Worm (Caenorhabditis elegans) whole organism, young adult: ENCODE data around the gene C14E2.3.
A peak's percentile ranks its signal among the peaks of the same experiment; 100 is the strongest.

Experiments used
- C06A6.2 ChIP-seq: fragments of 200-800 bp; sonication (Bioruptor generic); conservative IDR thresholded peaks from 2 replicates; pipeline ENCODE4 v1.3.6; 2022; ENCODE audit warnings: missing genetic modification characterization, missing compliant biosample characterization
- Y53F4B.3 ChIP-seq: fragments of 200-800 bp; sonication (Bioruptor generic); IDR thresholded peaks from 2 replicates; pipeline ENCODE4 v1.3.6; 2022; ENCODE audit warnings: missing genetic modification reagents, missing genetic modification characterization, missing compliant biosample characterization
- Y67H2A.10 ChIP-seq: fragments of 200-800 bp; sonication (Bioruptor generic); conservative IDR thresholded peaks from 2 replicates; pipeline ENCODE4 v1.3.6; 2022; ENCODE audit warnings: missing genetic modification reagents, missing genetic modification characterization, missing compliant biosample characterization
- aptf-3 ChIP-seq: fragments of 200-800 bp; sonication (Bioruptor generic); IDR thresholded peaks from 2 replicates; pipeline ENCODE4 v1.3.6; 2022; ENCODE audit warnings: missing genetic modification characterization, missing compliant biosample characterization
- atf-7 ChIP-seq: sonication (generic microtip); optimal IDR thresholded peaks from 2 replicates; lab custom pipeline; 2017; ENCODE audit warnings: mild to moderate bottlenecking, missing genetic modification characterization, missing compliant biosample characterization
- athp-1 ChIP-seq: sonication (generic microtip); optimal IDR thresholded peaks from 2 replicates; lab custom pipeline; 2017; ENCODE audit warnings: mild to moderate bottlenecking, missing genetic modification characterization, missing compliant biosample characterization
- attf-6 ChIP-seq: fragments of 200-800 bp; sonication (Bioruptor generic); IDR thresholded peaks from 2 replicates; pipeline ENCODE4 v1.3.6; 2022; ENCODE audit warnings: missing genetic modification reagents, missing genetic modification characterization, missing compliant biosample characterization
- cebp-1 ChIP-seq, 2 experiments: fragments of 200-800 bp in 1 of 2; sonication (Bioruptor generic) in 1 of 2; sonication (generic microtip) in 1 of 2; IDR thresholded peaks in 1 of 2; optimal IDR thresholded peaks in 1 of 2; 2 replicates each; pipeline versions ENCODE4 v1.3.6 to Lab custom; 2017 to 2022; ENCODE audit warnings: missing compliant biosample characterization in 2 of 2, missing genetic modification characterization in 2 of 2, mild to moderate bottlenecking in 1 of 2, missing genetic modification reagents in 1 of 2, moderate library complexity in 1 of 2
- cebp-2 ChIP-seq: fragments of 200-800 bp; sonication (Bioruptor generic); IDR thresholded peaks from 2 replicates; pipeline ENCODE4 v1.3.6; 2022; ENCODE audit warnings: missing genetic modification characterization, missing compliant biosample characterization
- ceh-27 ChIP-seq: fragments of 200-800 bp; sonication (Bioruptor generic); optimal IDR thresholded peaks from 2 replicates; lab custom pipeline; 2018; ENCODE audit warnings: mild to moderate bottlenecking, missing genetic modification characterization, moderate library complexity, missing compliant biosample characterization
- ceh-79 ChIP-seq: sonication (generic microtip); optimal IDR thresholded peaks from 2 replicates; lab custom pipeline; 2017; ENCODE audit warnings: mild to moderate bottlenecking, missing genetic modification characterization, missing compliant biosample characterization
- ceh-91 ChIP-seq: fragments of 200-800 bp; sonication (Bioruptor generic); IDR thresholded peaks from 2 replicates; pipeline ENCODE4 v1.3.6; 2022; ENCODE audit warnings: missing genetic modification reagents, missing genetic modification characterization, missing compliant biosample characterization
- die-1 ChIP-seq: sonication (generic microtip); optimal IDR thresholded peaks from 2 replicates; lab custom pipeline; 2016; ENCODE audit warnings: missing genotype, mild to moderate bottlenecking, missing genetic modification characterization, missing compliant biosample characterization
- dox-1 ChIP-seq: fragments of 200-800 bp; sonication (Bioruptor generic); IDR thresholded peaks from 2 replicates; pipeline ENCODE4 v1.3.6; 2022; ENCODE audit warnings: missing genetic modification reagents, missing genetic modification characterization, missing compliant biosample characterization
- dpl-1 ChIP-seq: fragments of 150-350 bp; optimal IDR thresholded peaks from 2 replicates; lab custom pipeline; 2014; ENCODE audit warnings: missing biosample characterization, missing genetic modification reagents, missing genetic modification characterization
- egl-18 ChIP-seq: fragments of 200-800 bp; sonication (Bioruptor generic); IDR thresholded peaks from 2 replicates; pipeline ENCODE4 v1.3.6; 2022; ENCODE audit warnings: missing genetic modification reagents, missing genetic modification characterization, missing compliant biosample characterization
- egl-44 ChIP-seq: fragments of 200-800 bp; sonication (Bioruptor generic); IDR thresholded peaks from 2 replicates; pipeline ENCODE4 v1.3.6; 2022; ENCODE audit warnings: missing genetic modification reagents, missing genetic modification characterization, missing compliant biosample characterization
- him-1 ChIP-seq: sonication (generic microtip); optimal IDR thresholded peaks from 2 replicates; lab custom pipeline; 2016; ENCODE audit warnings: missing genotype, missing genetic modification reagents, missing genetic modification characterization, missing compliant biosample characterization
- lag-1 ChIP-seq: fragments of 200-800 bp; sonication (Bioruptor generic); IDR thresholded peaks from 2 replicates; pipeline ENCODE4 v1.3.6; 2022; ENCODE audit warnings: missing genetic modification reagents, missing genetic modification characterization, missing compliant biosample characterization
- let-526 ChIP-seq: fragments of 200-800 bp; sonication (Bioruptor generic); IDR thresholded peaks from 2 replicates; pipeline ENCODE4 v1.3.6; 2022; ENCODE audit warnings: missing genetic modification reagents, missing genetic modification characterization, missing compliant biosample characterization
- let-607 ChIP-seq, 2 experiments: fragments of 200-800 bp in 1 of 2; sonication (Bioruptor generic) in 1 of 2; sonication (generic microtip) in 1 of 2; optimal IDR thresholded peaks; 2 replicates each; lab custom pipeline; 2016 to 2018; ENCODE audit warnings: mild to moderate bottlenecking in 2 of 2, missing compliant biosample characterization in 2 of 2, missing genetic modification characterization in 2 of 2, moderate library complexity in 2 of 2, missing genotype in 1 of 2
- lin-35 ChIP-seq, 3 experiments: fragments of 150-350 bp in 2 of 3; sonication (generic microtip) in 1 of 3; optimal IDR thresholded peaks; 2 replicates each; lab custom pipeline; 2014 to 2018; ENCODE audit warnings: missing biosample characterization in 3 of 3, missing genetic modification characterization in 3 of 3, missing genetic modification reagents in 3 of 3
- lsl-1 ChIP-seq: fragments of 200-800 bp; sonication (Bioruptor generic); optimal IDR thresholded peaks from 2 replicates; lab custom pipeline; 2018; ENCODE audit warnings: mild to moderate bottlenecking, missing genetic modification characterization, moderate library complexity, missing compliant biosample characterization
- lsy-27 ChIP-seq: sonication (generic microtip); optimal IDR thresholded peaks from 2 replicates; lab custom pipeline; 2017; ENCODE audit warnings: missing genetic modification characterization, mild to moderate bottlenecking, missing compliant biosample characterization, antibody characterized with exemption, missing genotype, borderline replicate concordance; ENCODE audit not compliant: insufficient read depth
- madf-3 ChIP-seq: fragments of 200-800 bp; sonication (Bioruptor generic); IDR thresholded peaks from 2 replicates; pipeline ENCODE4 v1.3.6; 2022; ENCODE audit warnings: missing genetic modification reagents, missing genetic modification characterization, missing compliant biosample characterization
- nfya-2 ChIP-seq: fragments of 200-800 bp; sonication (Bioruptor generic); IDR thresholded peaks from 2 replicates; pipeline ENCODE4 v1.3.6; 2022; ENCODE audit warnings: missing genetic modification reagents, missing genetic modification characterization, missing compliant biosample characterization
- nfyb-1 ChIP-seq: fragments of 200-800 bp; sonication (Bioruptor generic); IDR thresholded peaks from 2 replicates; pipeline ENCODE4 v1.3.6; 2022; ENCODE audit warnings: missing genetic modification reagents, missing genetic modification characterization, missing compliant biosample characterization
- nhr-120 ChIP-seq: fragments of 200-800 bp; sonication (Bioruptor generic); IDR thresholded peaks from 2 replicates; pipeline ENCODE4 v1.3.6; 2022; ENCODE audit warnings: missing genetic modification characterization, missing compliant biosample characterization
- nhr-80 ChIP-seq: sonication (generic microtip); optimal IDR thresholded peaks from 2 replicates; lab custom pipeline; 2016; ENCODE audit warnings: missing genetic modification characterization, missing compliant biosample characterization
- rcor-1 ChIP-seq: fragments of 200-800 bp; sonication (Bioruptor generic); IDR thresholded peaks from 2 replicates; pipeline ENCODE4 v1.3.6; 2022; ENCODE audit warnings: missing genetic modification reagents, missing genetic modification characterization, missing compliant biosample characterization
- snpc-1.1 ChIP-seq: sonication (generic microtip); optimal IDR thresholded peaks from 2 replicates; lab custom pipeline; 2017; ENCODE audit warnings: missing genetic modification characterization, mild to moderate bottlenecking, missing compliant biosample characterization, antibody characterized with exemption, moderate library complexity, missing genotype, missing genetic modification reagents; ENCODE audit not compliant: insufficient read depth
- tlf-1 ChIP-seq: fragments of 200-800 bp; sonication (Bioruptor generic); optimal IDR thresholded peaks from 2 replicates; lab custom pipeline; 2018; ENCODE audit warnings: mild to moderate bottlenecking, missing genetic modification characterization, missing compliant biosample characterization
- unc-130 ChIP-seq: sonication (generic microtip); optimal IDR thresholded peaks from 2 replicates; lab custom pipeline; 2016; ENCODE audit warnings: missing genetic modification reagents, missing genetic modification characterization, missing compliant biosample characterization
- zfh-2 ChIP-seq: fragments of 200-800 bp; sonication (Bioruptor generic); conservative IDR thresholded peaks from 2 replicates; pipeline ENCODE4 v1.3.6; 2022; ENCODE audit warnings: missing genetic modification reagents, missing genetic modification characterization, missing compliant biosample characterization
- ztf-18 ChIP-seq: sonication (generic microtip); optimal IDR thresholded peaks from 2 replicates; lab custom pipeline; 2016; ENCODE audit warnings: missing genotype, mild to moderate bottlenecking, missing genetic modification characterization, missing compliant biosample characterization
- ztf-26 ChIP-seq: sonication (generic microtip); optimal IDR thresholded peaks from 2 replicates; lab custom pipeline; 2017; ENCODE audit warnings: missing genetic modification characterization, missing compliant biosample characterization
- ztf-28 ChIP-seq: fragments of 200-800 bp; sonication (Bioruptor generic); IDR thresholded peaks from 2 replicates; pipeline ENCODE4 v1.3.6; 2022; ENCODE audit warnings: missing genetic modification reagents, missing genetic modification characterization, missing compliant biosample characterization

Gene C14E2.3

ce11 chrX:1852636-1853035 lies 41.3 kb upstream of the C14E2.3 start, which contains the start of gene ceh-21:
ceh-21 (minus strand) TSS chrX:1852736.
- TF ChIP-seq nfyb-1: no peak
- no peak for TF ChIP-seq unc-130
- no peak for TF ChIP-seq nhr-120
- TF ChIP-seq egl-44 (GFP tag; lab: Robert Waterston, UW): no peak
- TF ChIP-seq ztf-26 (tag; lab: Kevin White, UChicago): no peak
- TF ChIP-seq Y67H2A.10 (GFP tag; lab: Robert Waterston, UW): no peak
- TF ChIP-seq tlf-1 (GFP tag; lab: Kevin White, UChicago): no peak
- TF ChIP-seq snpc-1.1 (tag; lab: Kevin White, UChicago): no peak
- TF ChIP-seq lsy-27 (tag; lab: Kevin White, UChicago): no peak
- no peak for TF ChIP-seq ceh-91
- TF ChIP-seq madf-3 (GFP tag; lab: Robert Waterston, UW): no peak
- no peak for TF ChIP-seq nhr-80 (tag; lab: Kevin White, UChicago)
- TF ChIP-seq lag-1 (GFP tag; lab: Robert Waterston, UW): no peak
- TF ChIP-seq atf-7: no peak
- TF ChIP-seq ztf-28: no peak
- TF ChIP-seq nfya-2 (GFP tag; lab: Robert Waterston, UW): no peak
- TF ChIP-seq lsl-1: no peak
- TF ChIP-seq let-526 (GFP tag; lab: Robert Waterston, UW): no peak
- no peak for TF ChIP-seq attf-6 (GFP tag; lab: Robert Waterston, UW)
- TF ChIP-seq him-1 (tag; lab: Kevin White, UChicago): no peak

DNA sequence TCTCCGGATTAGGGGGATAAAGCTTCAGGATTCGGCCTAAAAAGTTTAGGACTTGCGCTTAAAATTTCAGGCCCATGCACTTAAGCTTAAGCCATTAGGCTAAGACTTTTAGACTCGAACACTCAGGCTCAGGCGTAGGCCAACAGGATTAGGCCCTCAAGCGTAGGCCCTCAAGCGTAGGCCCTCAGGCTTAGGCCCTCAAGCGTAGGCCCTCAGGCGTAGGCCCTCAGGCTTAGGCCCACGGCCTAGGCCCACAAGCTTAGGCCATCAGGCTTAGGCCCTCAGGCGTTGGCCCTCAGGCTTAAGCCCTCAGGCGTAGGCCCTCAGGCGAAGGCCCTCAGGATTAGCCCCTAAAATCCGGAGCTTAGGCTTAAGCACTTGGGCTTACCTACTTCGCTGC lies 39.2 kb upstream of the C14E2.3 start:
- TF ChIP-seq unc-130 (no peak), Y53F4B.3 (no peak), C06A6.2 (GFP tag; lab: Robert Waterston, UW) (0 out of 2 replicates have a peak, but pooled peaks have one; percentile 24), ztf-18 (no peak), athp-1 (tag; lab: Kevin White, UChicago) (no peak), cebp-2 (0 out of 2 replicates have a peak, but pooled peaks have one; percentile 45), ceh-27 (GFP tag; lab: Kevin White, UChicago) (no peak), dox-1 (GFP tag; lab: Robert Waterston, UW) (0 out of 2 replicates have a peak, but pooled peaks have one; percentile 11), lsl-1 (no peak), aptf-3 (GFP tag; lab: Robert Waterston, UW) (no peak), egl-18 (0 out of 2 replicates have a peak, but pooled peaks have one; percentile 32), lin-35 (GFP tag; optimal IDR thresholded peaks at IDR 0.05; lab: Kevin White, UChicago) (no peak), zfh-2 (GFP tag; lab: Robert Waterston, UW) (peak; percentile 38; the same call in 1 of the 2 replicates), ceh-79 (tag; lab: Kevin White, UChicago) (no peak), dpl-1 (GFP tag; lab: Kevin White, UChicago) (no peak), snpc-1.1 (tag; lab: Kevin White, UChicago) (no peak), let-607 (tag; optimal IDR thresholded peaks at IDR 0.05; lab: Kevin White, UChicago) (no peak), rcor-1 (GFP tag; lab: Robert Waterston, UW) (0 out of 2 replicates have a peak, but pooled peaks have one; percentile 13), die-1 (no peak), cebp-1 (GFP tag; IDR thresholded peaks at IDR 0.05; lab: Robert Waterston, UW) (no peak), cebp-1 (tag; optimal IDR thresholded peaks at IDR 0.05; lab: Kevin White, UChicago) (no peak)
